Worm (Caenorhabditis elegans): ENCODE data around the gene gcy-21.

DNA sequence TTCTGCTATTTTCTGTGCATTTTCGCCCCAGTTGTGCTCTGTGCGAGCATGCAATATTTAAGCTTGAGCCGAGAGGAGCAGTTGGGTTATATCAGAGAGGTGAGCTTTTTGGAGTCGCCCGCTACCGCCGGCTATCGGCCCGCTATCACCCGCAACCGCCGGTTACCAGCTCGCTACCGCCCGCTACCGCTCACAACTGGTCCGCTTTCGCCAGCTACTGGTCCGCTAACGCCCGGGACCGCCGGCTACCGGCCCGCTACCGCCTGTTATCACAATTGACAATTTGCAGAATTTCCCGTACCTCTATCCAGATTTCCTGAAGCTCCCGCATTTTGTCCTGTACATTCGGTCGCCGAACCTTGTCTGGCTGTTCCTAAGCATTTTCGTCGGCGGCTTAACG lies 31.1 kb upstream of the gcy-21 start:
- TF ChIP-seq blmp-1 (tag; optimal IDR thresholded peaks at IDR 0.05) (no peak), sptf-1 (tag; optimal IDR thresholded peaks at IDR 0.05) (no peak), mls-2 (tag; optimal IDR thresholded peaks at IDR 0.05) (no peak), ceh-39 (tag; optimal IDR thresholded peaks at IDR 0.05) (no peak), ham-2 (GFP tag; optimal IDR thresholded peaks at IDR 0.05) (no peak), nhr-12 (tag; optimal IDR thresholded peaks at IDR 0.05) (no peak), nhr-237 (tag; optimal IDR thresholded peaks at IDR 0.05) (no peak), elt-3 (tag; optimal IDR thresholded peaks at IDR 0.05) (no peak), lin-13 (tag; optimal IDR thresholded peaks at IDR 0.05) (no peak)

Measured in whole organism, mixed stage, embryonic.